Worm (Caenorhabditis elegans) whole organism, early embryonic: ENCODE data around the gene tag-234.

Experiments used
- B0310.2 ChIP-seq: sonication (generic microtip); optimal IDR thresholded peaks from 2 replicates; lab custom pipeline; 2016; ENCODE audit warnings: mild to moderate bottlenecking, missing genetic modification characterization, missing compliant biosample characterization
- F13C5.2 ChIP-seq: sonication (generic microtip); optimal IDR thresholded peaks from 2 replicates; lab custom pipeline; 2017; ENCODE audit warnings: mild to moderate bottlenecking, missing genetic modification characterization, inconsistent platforms, missing compliant biosample characterization
- aly-1 ChIP-seq: sonication (generic microtip); optimal IDR thresholded peaks from 2 replicates; lab custom pipeline; 2016; ENCODE audit warnings: missing genetic modification characterization, missing compliant biosample characterization
- ama-1 ChIP-seq: fragments of 150-350 bp; optimal IDR thresholded peaks from 2 replicates; lab custom pipeline; 2014
- ceh-13 ChIP-seq: fragments of 200-800 bp; sonication (Bioruptor generic); optimal IDR thresholded peaks from 2 replicates; lab custom pipeline; 2018; ENCODE audit warnings: mild to moderate bottlenecking, missing genetic modification characterization, missing compliant biosample characterization
- ceh-36 ChIP-seq: sonication (generic microtip); optimal IDR thresholded peaks from 2 replicates; lab custom pipeline; 2016; ENCODE audit warnings: missing genetic modification characterization, inconsistent platforms, missing compliant biosample characterization
- ets-7 ChIP-seq: sonication (generic microtip); optimal IDR thresholded peaks from 2 replicates; lab custom pipeline; 2016; ENCODE audit warnings: missing genotype, missing genetic modification characterization, missing compliant biosample characterization
- flt-1 ChIP-seq: fragments of 200-800 bp; sonication (Bioruptor generic); IDR thresholded peaks from 2 replicates; pipeline ENCODE4 v1.3.6; 2022; ENCODE audit warnings: missing genetic modification characterization, missing compliant biosample characterization
- hmbx-1 ChIP-seq: sonication (generic microtip); optimal IDR thresholded peaks from 2 replicates; lab custom pipeline; 2016; ENCODE audit warnings: mild to moderate bottlenecking, missing genetic modification characterization, missing compliant biosample characterization
- hmg-4 ChIP-seq: fragments of 200-800 bp; sonication (Bioruptor generic); optimal IDR thresholded peaks from 2 replicates; lab custom pipeline; 2018; ENCODE audit warnings: mild to moderate bottlenecking, missing genetic modification characterization, missing compliant biosample characterization
- hnd-1 ChIP-seq: sonication (generic microtip); optimal IDR thresholded peaks from 2 replicates; lab custom pipeline; 2016; ENCODE audit warnings: missing genetic modification characterization, missing compliant biosample characterization
- pes-1 ChIP-seq: fragments of 200-800 bp; sonication (Bioruptor generic); IDR thresholded peaks from 2 replicates; pipeline ENCODE4 v1.3.6; 2022; ENCODE audit warnings: missing genetic modification reagents, missing genetic modification characterization, missing compliant biosample characterization
- scrt-1 ChIP-seq: fragments of 200-800 bp; sonication (Bioruptor generic); IDR thresholded peaks from 2 replicates; pipeline ENCODE4 v1.3.6; 2022; ENCODE audit warnings: missing genetic modification characterization, missing compliant biosample characterization
- sea-1 ChIP-seq: fragments of 200-800 bp; sonication (Bioruptor generic); conservative IDR thresholded peaks from 2 replicates; pipeline ENCODE4 v1.3.6; 2022; ENCODE audit warnings: missing genetic modification characterization, missing compliant biosample characterization
- tbx-11 ChIP-seq: fragments of 200-800 bp; sonication (Bioruptor generic); IDR thresholded peaks from 2 replicates; pipeline ENCODE4 v1.3.6; 2022; ENCODE audit warnings: missing genetic modification characterization, missing compliant biosample characterization
- tbx-37 ChIP-seq: fragments of 200-800 bp; sonication (Bioruptor generic); conservative IDR thresholded peaks from 2 replicates; pipeline ENCODE4 v1.3.6; 2022; ENCODE audit warnings: missing genetic modification reagents, missing genetic modification characterization, missing compliant biosample characterization
- tra-4 ChIP-seq: sonication (generic microtip); optimal IDR thresholded peaks from 2 replicates; lab custom pipeline; 2017; ENCODE audit warnings: missing genetic modification characterization, missing compliant biosample characterization

The tag-234 gene

DNA sequence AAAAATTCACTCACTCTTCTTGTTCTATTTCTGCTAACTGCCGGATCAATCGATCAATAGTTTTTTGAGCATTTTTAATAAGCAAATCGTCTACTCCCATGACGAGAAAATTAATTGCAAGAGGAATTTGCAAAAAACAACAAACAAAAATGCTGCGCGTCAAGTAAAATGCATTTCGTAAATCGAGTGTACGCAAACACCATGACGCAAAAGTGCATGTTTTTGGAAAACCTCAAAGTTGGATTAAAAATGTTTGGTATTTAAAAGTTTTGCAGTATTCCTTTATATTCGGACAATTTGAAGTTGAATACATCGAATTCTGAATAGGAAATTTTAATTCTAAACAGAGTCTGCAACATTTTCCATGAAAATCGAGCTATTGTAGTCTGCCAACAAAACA lies 24.8 kb upstream of the tag-234 start, which contains the start of gene ZK1248.19:
Gene ZK1248.19, minus strand, starts transcription at position 188 of the 400 bp plus-strand sequence.
- no peak for TF ChIP-seq tra-4 (tag; lab: Kevin White, UChicago)
- TF ChIP-seq hmbx-1 (tag; lab: Kevin White, UChicago): no peak
- TF ChIP-seq scrt-1 (GFP tag; lab: Robert Waterston, UW): no peak
- TF ChIP-seq sea-1 (GFP tag; lab: Robert Waterston, UW): no peak
- no peak for TF ChIP-seq ama-1 (lab: Kevin White, UChicago)
- TF ChIP-seq tbx-37 (GFP tag; lab: Robert Waterston, UW): no peak
- TF ChIP-seq B0310.2 (tag; lab: Kevin White, UChicago): no peak

DNA sequence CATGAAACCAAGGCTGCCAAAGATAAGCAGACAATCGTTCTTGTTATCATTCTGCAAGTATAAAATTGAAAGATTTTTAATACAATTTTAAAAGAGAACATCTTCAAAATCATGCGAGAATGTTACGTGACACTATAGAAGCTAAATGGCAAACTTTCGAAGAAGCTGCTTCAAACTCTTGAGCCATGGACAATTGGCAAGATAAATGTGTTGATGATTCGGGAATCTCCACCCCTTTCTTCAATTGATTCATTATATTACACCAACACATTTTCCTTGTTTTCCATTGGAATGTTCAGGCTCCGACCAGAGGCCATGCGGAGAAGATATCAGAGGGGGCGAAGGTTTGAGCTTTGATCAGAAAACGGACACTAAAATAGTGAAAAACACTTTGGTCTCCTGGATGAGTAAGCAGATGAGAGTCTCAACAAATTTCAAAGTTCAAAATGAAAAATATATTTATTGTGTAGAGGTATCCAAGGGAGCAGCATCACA lies 22.9 kb upstream of the tag-234 start, which contains the start of gene lec-5:
Gene lec-5, minus strand, starts transcription at position 51 of the 495 bp plus-strand sequence.
- no peak for TF ChIP-seq B0310.2 (tag; lab: Kevin White, UChicago)
- no peak for TF ChIP-seq sea-1 (GFP tag; lab: Robert Waterston, UW)
- no peak for TF ChIP-seq scrt-1 (GFP tag; lab: Robert Waterston, UW)
- TF ChIP-seq flt-1: no peak
- no peak for TF ChIP-seq aly-1 (tag; lab: Kevin White, UChicago)
- TF ChIP-seq hnd-1 (tag; lab: Kevin White, UChicago): no peak
- no peak for TF ChIP-seq ets-7
- no peak for TF ChIP-seq ceh-36
- no peak for TF ChIP-seq tbx-37 (GFP tag; lab: Robert Waterston, UW)
- TF ChIP-seq tbx-11 (GFP tag; lab: Robert Waterston, UW): no peak
- TF ChIP-seq ama-1 (lab: Kevin White, UChicago): no peak
- no peak for TF ChIP-seq hmg-4 (GFP tag; lab: Kevin White, UChicago)
- no peak for TF ChIP-seq pes-1 (GFP tag; lab: Robert Waterston, UW)
- TF ChIP-seq tra-4 (tag; lab: Kevin White, UChicago): no peak
- TF ChIP-seq F13C5.2: no peak
- no peak for TF ChIP-seq hmbx-1 (tag; lab: Kevin White, UChicago)
- TF ChIP-seq ceh-13: no peak

DNA sequence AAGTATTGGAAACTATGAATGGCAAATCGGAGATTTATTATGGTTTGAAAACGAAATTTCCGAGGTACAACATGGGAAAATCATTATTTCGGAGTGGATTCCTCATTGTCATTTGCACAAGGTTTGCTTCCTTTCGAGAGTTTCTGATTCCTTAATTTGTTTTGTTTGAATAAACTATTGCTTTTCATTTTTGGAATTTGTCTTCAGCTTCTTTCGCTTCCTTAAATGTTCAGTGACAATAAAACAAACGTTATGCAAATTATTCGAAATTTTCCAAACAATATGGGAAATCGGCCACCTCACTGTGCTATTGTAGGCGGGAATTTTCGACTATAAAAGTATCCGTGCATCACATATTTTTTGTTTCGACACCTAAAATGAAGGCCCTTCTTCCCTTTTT lies 22.1 kb upstream of the tag-234 start, which contains the start of gene nep-25:
Gene nep-25, plus strand, starts transcription at position 375 of the 400 bp plus-strand sequence.
- no peak for TF ChIP-seq tbx-11 (GFP tag; lab: Robert Waterston, UW)
- TF ChIP-seq F13C5.2: no peak
- TF ChIP-seq flt-1: no peak

DNA sequence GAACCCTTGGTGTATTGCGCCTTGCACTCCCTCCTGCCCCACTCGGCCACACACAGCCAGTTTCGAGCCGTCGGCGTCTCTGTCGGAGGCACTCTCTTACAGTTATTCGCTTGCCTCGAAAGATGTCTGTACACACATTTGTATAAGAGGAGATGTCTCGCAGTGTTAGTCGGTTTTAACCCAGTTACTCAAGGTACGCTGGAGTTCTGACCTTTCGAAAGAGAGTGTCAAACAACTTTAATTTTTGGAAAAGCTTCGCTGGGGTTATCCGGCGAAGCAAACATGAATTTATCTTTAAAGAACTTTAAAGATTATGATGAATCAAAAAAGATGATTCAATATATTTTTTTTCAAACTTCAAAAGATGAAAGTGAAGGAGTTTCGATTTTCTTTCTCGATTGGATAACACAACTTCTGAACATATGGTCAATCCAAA lies 19.3 kb upstream of the tag-234 start:
- TF ChIP-seq tbx-37 (GFP tag; lab: Robert Waterston, UW) (peak; percentile 39), flt-1 (peak; percentile 72), ceh-13 (peak; percentile 27), F13C5.2 (peak; percentile 98), ama-1 (lab: Kevin White, UChicago) (peak; percentile 100), sea-1 (GFP tag; lab: Robert Waterston, UW) (peak; percentile 89), tbx-11 (GFP tag; lab: Robert Waterston, UW) (peak; percentile 79), hnd-1 (tag; lab: Kevin White, UChicago) (peak; percentile 53), pes-1 (GFP tag; lab: Robert Waterston, UW) (peak; percentile 86), B0310.2 (tag; lab: Kevin White, UChicago) (peak; percentile 88), scrt-1 (GFP tag; lab: Robert Waterston, UW) (peak; percentile 67), ets-7 (peak; percentile 80), hmg-4 (GFP tag; lab: Kevin White, UChicago) (peak; percentile 96), tra-4 (tag; lab: Kevin White, UChicago) (peak; percentile 92), hmbx-1 (tag; lab: Kevin White, UChicago) (peak; percentile 84), aly-1 (tag; lab: Kevin White, UChicago) (peak; percentile 40), ceh-36 (peak; percentile 96)

DNA sequence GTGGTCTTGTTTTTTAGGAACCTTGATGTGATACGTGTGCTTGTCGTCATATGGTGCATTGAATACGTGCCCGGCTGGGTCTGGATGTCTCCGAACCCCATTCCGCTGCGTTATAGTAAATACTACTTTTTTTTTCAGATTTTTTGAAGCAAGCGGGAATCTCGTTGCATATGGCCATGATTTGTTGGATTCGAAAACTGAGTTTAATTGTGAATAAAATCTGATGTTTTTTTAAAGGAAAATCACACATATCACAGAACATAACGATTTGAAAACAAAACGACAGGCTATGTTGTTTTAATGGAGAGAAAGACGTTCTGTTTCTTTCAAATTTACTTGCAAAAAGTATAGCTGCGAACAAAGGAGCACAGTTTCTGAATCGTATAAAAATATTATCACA lies 18.6 kb upstream of the tag-234 start, which contains the start of the genes ZK1248.17 and H41C03.3:
Gene ZK1248.17, minus strand, starts transcription at position 101 of the 400 bp plus-strand sequence.
Gene H41C03.3, plus strand, starts transcription at position 337 of the 400 bp plus-strand sequence.
- TF ChIP-seq ets-7: no peak
- TF ChIP-seq B0310.2 (tag; lab: Kevin White, UChicago): no peak
- no peak for TF ChIP-seq flt-1
- no peak for TF ChIP-seq pes-1 (GFP tag; lab: Robert Waterston, UW)
- no peak for TF ChIP-seq hmg-4 (GFP tag; lab: Kevin White, UChicago)
- TF ChIP-seq ama-1 (lab: Kevin White, UChicago): no peak
- TF ChIP-seq F13C5.2: no peak
- no peak for TF ChIP-seq ceh-36
- TF ChIP-seq aly-1 (tag; lab: Kevin White, UChicago): no peak
- TF ChIP-seq tbx-11 (GFP tag; lab: Robert Waterston, UW): no peak
- TF ChIP-seq ceh-13: no peak
- no peak for TF ChIP-seq scrt-1 (GFP tag; lab: Robert Waterston, UW)
- TF ChIP-seq tra-4 (tag; lab: Kevin White, UChicago): no peak

DNA sequence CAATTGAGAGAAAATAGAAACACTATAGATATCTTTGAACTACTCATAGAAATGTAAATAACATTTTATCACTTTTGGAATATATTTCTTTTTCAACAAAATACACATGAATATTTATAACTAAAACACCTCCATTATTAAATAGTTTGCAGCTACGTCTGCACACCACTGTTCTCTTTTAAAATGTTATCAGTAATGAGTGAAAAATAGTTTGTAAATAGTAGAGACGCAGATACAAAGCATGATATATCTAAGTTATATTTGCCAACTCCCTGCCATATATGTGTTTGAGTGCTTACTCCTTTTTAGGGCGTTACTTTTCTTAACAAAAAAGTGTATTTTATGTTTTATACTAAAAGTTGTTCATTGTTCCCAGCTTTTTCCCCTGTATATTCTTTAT lies 17.8 kb upstream of the tag-234 start:
- TF ChIP-seq tbx-37 (GFP tag; lab: Robert Waterston, UW) (no peak), hmbx-1 (tag; lab: Kevin White, UChicago) (no peak), ceh-36 (no peak), hmg-4 (GFP tag; lab: Kevin White, UChicago) (no peak), F13C5.2 (no peak), sea-1 (GFP tag; lab: Robert Waterston, UW) (no peak), flt-1 (no peak), B0310.2 (tag; lab: Kevin White, UChicago) (no peak)

DNA sequence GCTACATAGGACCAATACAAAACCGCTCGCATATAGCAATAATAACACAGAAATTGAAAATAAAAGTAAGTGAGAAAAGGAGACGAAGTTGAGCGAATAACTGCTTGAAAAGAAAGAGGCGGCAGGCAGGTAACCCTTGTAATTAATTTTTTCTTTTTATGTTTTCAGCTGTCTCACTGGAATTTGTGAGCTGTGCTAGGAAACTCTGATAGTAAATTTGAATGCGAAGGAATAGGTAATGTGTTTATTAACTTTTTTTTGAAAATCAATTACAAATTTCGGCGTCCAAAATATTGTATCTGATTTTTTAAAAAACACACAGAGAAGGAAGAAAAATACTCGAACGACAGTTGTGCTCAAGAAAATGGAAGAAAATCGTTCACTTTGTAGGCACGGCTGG lies 12.0 kb upstream of the tag-234 start, which contains the start of gene H41C03.2:
Gene H41C03.2, minus strand, starts transcription at position 101 of the 400 bp plus-strand sequence.
- TF ChIP-seq ceh-13 (no peak), hnd-1 (tag; lab: Kevin White, UChicago) (no peak), hmbx-1 (tag; lab: Kevin White, UChicago) (no peak), tbx-37 (GFP tag; lab: Robert Waterston, UW) (no peak), hmg-4 (GFP tag; lab: Kevin White, UChicago) (no peak), tra-4 (tag; lab: Kevin White, UChicago) (no peak), scrt-1 (GFP tag; lab: Robert Waterston, UW) (no peak), ama-1 (lab: Kevin White, UChicago) (no peak), aly-1 (tag; lab: Kevin White, UChicago) (no peak), ets-7 (no peak), flt-1 (no peak), ceh-36 (no peak), B0310.2 (tag; lab: Kevin White, UChicago) (no peak)
